Fruit fly (Drosophila melanogaster): ENCODE results near the gene CG44088.

CG44088 gene

dm6 chr3R:4738494-4739191, 36.2 kb downstream of the CG44088 start:
- TF ChIP-seq Pif1A (GFP tag; optimal IDR thresholded peaks at IDR 0.05) (peak; percentile 9), CG10348 (GFP tag; IDR thresholded peaks at IDR 0.05) (no peak), CG34367 (tag; optimal IDR thresholded peaks at IDR 0.05) (no peak), CG8159 (tag; optimal IDR thresholded peaks at IDR 0.05) (peak; percentile 40), CG12605 (GFP tag; IDR thresholded peaks at IDR 0.05) (no peak), Ets98B (GFP tag; IDR thresholded peaks at IDR 0.05) (no peak), CG32121 (GFP tag; IDR thresholded peaks at IDR 0.05) (no peak), CG9948 (tag; optimal IDR thresholded peaks at IDR 0.05) (peak; percentile 14), CG14655 (GFP tag; optimal IDR thresholded peaks at IDR 0.05) (peak; percentile 69), Snoo (tag; optimal IDR thresholded peaks at IDR 0.05) (peak; percentile 5), CG8301 (tag; optimal IDR thresholded peaks at IDR 0.05) (peak; percentile 57), CG17806 (tag; optimal IDR thresholded peaks at IDR 0.05) (peak; percentile 46), fd96Ca (GFP tag; IDR thresholded peaks at IDR 0.05) (no peak), D1 (tag; optimal IDR thresholded peaks at IDR 0.05) (peak; percentile 30), CG15710 (tag; optimal IDR thresholded peaks at IDR 0.05) (peak; percentile 13)

- TF ChIP-seq CG9948 (tag; optimal IDR thresholded peaks at IDR 0.05) (peak; percentile 48), CG4496 (GFP tag; IDR thresholded peaks at IDR 0.05) (peak; percentile 18; the same call in 2 of the 3 replicates), CG12605 (GFP tag; IDR thresholded peaks at IDR 0.05) (no peak), Pif1A (GFP tag; optimal IDR thresholded peaks at IDR 0.05) (peak; percentile 52), CG15710 (tag; optimal IDR thresholded peaks at IDR 0.05) (peak; percentile 61), Snoo (tag; optimal IDR thresholded peaks at IDR 0.05) (peak; percentile 20), CG14655 (GFP tag; optimal IDR thresholded peaks at IDR 0.05) (peak; percentile 79), CG34367 (tag; optimal IDR thresholded peaks at IDR 0.05) (peak; percentile 33), CG13204 (GFP tag; optimal IDR thresholded peaks at IDR 0.05) (no peak), D1 (tag; optimal IDR thresholded peaks at IDR 0.05) (no peak), CG8301 (tag; optimal IDR thresholded peaks at IDR 0.05) (peak; percentile 53), rn (GFP tag; IDR thresholded peaks at IDR 0.05) (no peak), CG10348 (GFP tag; IDR thresholded peaks at IDR 0.05) (no peak), Pif1B (GFP tag; optimal IDR thresholded peaks at IDR 0.05) (peak; percentile 55), gl (tag; optimal IDR thresholded peaks at IDR 0.05) (no peak), EcR (GFP tag; optimal IDR thresholded peaks at IDR 0.05) (peak; percentile 7), Ets98B (GFP tag; IDR thresholded peaks at IDR 0.05) (no peak; the same call in 1 of the 2 replicates), CG8159 (tag; optimal IDR thresholded peaks at IDR 0.05) (peak; percentile 66), CG17806 (tag; optimal IDR thresholded peaks at IDR 0.05) (peak; percentile 28), fd96Ca (GFP tag; IDR thresholded peaks at IDR 0.05) (0 out of 3 replicates have a peak, but pooled peaks have one; percentile 16), CG32121 (GFP tag; IDR thresholded peaks at IDR 0.05) (no peak)
Measured at dm6 chr3R:4731828-4732657, 42.8 kb downstream of the CG44088 start, which contains the start of gene Nep2. Nep2 (minus strand) TSS chr3R:4731878.

dm6 chr3R:4731006-4731405, 43.8 kb downstream of the CG44088 start:
- peak; percentile 34 for TF ChIP-seq CG14655 (GFP tag; optimal IDR thresholded peaks at IDR 0.05)
- no peak for TF ChIP-seq CG13204 (GFP tag; optimal IDR thresholded peaks at IDR 0.05)
- no peak for TF ChIP-seq gl (tag; optimal IDR thresholded peaks at IDR 0.05)
- no peak for TF ChIP-seq CG4496 (GFP tag; IDR thresholded peaks at IDR 0.05)
- peak; percentile 38 for TF ChIP-seq Pif1B (GFP tag; optimal IDR thresholded peaks at IDR 0.05)
- peak; percentile 59 for TF ChIP-seq EcR (GFP tag; optimal IDR thresholded peaks at IDR 0.05)
- no peak for TF ChIP-seq D1 (tag; optimal IDR thresholded peaks at IDR 0.05)
- TF ChIP-seq fd96Ca (GFP tag; IDR thresholded peaks at IDR 0.05), result peak; percentile 26; the same call in 1 of the 3 replicates
- TF ChIP-seq CG32121 (GFP tag; IDR thresholded peaks at IDR 0.05), result no peak
- no peak for TF ChIP-seq CG15710 (tag; optimal IDR thresholded peaks at IDR 0.05)
- TF ChIP-seq Pif1A (GFP tag; optimal IDR thresholded peaks at IDR 0.05), result no peak
- TF ChIP-seq CG8301 (tag; optimal IDR thresholded peaks at IDR 0.05), result peak; percentile 24
- TF ChIP-seq rn (GFP tag; IDR thresholded peaks at IDR 0.05), result no peak
- TF ChIP-seq CG17806 (tag; optimal IDR thresholded peaks at IDR 0.05), result no peak
- TF ChIP-seq CG9948 (tag; optimal IDR thresholded peaks at IDR 0.05), result no peak
- no peak for TF ChIP-seq CG34367 (tag; optimal IDR thresholded peaks at IDR 0.05)
- TF ChIP-seq CG8159 (tag; optimal IDR thresholded peaks at IDR 0.05), result no peak
- TF ChIP-seq Snoo (tag; optimal IDR thresholded peaks at IDR 0.05), result no peak
- no peak for TF ChIP-seq CG12605 (GFP tag; IDR thresholded peaks at IDR 0.05)
- peak; percentile 34; the same call in 1 of the 2 replicates for TF ChIP-seq Ets98B (GFP tag; IDR thresholded peaks at IDR 0.05)
- no peak for TF ChIP-seq CG10348 (GFP tag; IDR thresholded peaks at IDR 0.05)

dm6 chr3R:4728448-4728847, 46.4 kb downstream of the CG44088 start:
- TF ChIP-seq Pif1A (GFP tag; optimal IDR thresholded peaks at IDR 0.05) (no peak), CG15710 (tag; optimal IDR thresholded peaks at IDR 0.05) (no peak), CG32121 (GFP tag; IDR thresholded peaks at IDR 0.05) (no peak), fd96Ca (GFP tag; IDR thresholded peaks at IDR 0.05) (no peak), CG9948 (tag; optimal IDR thresholded peaks at IDR 0.05) (no peak), Ets98B (GFP tag; IDR thresholded peaks at IDR 0.05) (no peak), CG34367 (tag; optimal IDR thresholded peaks at IDR 0.05) (no peak), CG8301 (tag; optimal IDR thresholded peaks at IDR 0.05) (no peak), Pif1B (GFP tag; optimal IDR thresholded peaks at IDR 0.05) (no peak), CG12605 (GFP tag; IDR thresholded peaks at IDR 0.05) (no peak), CG14655 (GFP tag; optimal IDR thresholded peaks at IDR 0.05) (no peak)

dm6 chr3R:4726796-4727195, 48.1 kb downstream of the CG44088 start:
- no peak for TF ChIP-seq D1 (tag; optimal IDR thresholded peaks at IDR 0.05)
- no peak for TF ChIP-seq CG12605 (GFP tag; IDR thresholded peaks at IDR 0.05)
- TF ChIP-seq CG10348 (GFP tag; IDR thresholded peaks at IDR 0.05), result no peak
- TF ChIP-seq CG9948 (tag; optimal IDR thresholded peaks at IDR 0.05), result no peak
- no peak for TF ChIP-seq CG13204 (GFP tag; optimal IDR thresholded peaks at IDR 0.05)
- TF ChIP-seq CG32121 (GFP tag; IDR thresholded peaks at IDR 0.05), result no peak
- TF ChIP-seq CG34367 (tag; optimal IDR thresholded peaks at IDR 0.05), result no peak
- TF ChIP-seq Pif1B (GFP tag; optimal IDR thresholded peaks at IDR 0.05), result no peak
- TF ChIP-seq rn (GFP tag; IDR thresholded peaks at IDR 0.05), result no peak
- TF ChIP-seq gl (tag; optimal IDR thresholded peaks at IDR 0.05), result no peak
- TF ChIP-seq EcR (GFP tag; optimal IDR thresholded peaks at IDR 0.05), result no peak
- no peak for TF ChIP-seq CG8301 (tag; optimal IDR thresholded peaks at IDR 0.05)
- TF ChIP-seq fd96Ca (GFP tag; IDR thresholded peaks at IDR 0.05), result no peak
- TF ChIP-seq CG15710 (tag; optimal IDR thresholded peaks at IDR 0.05), result no peak
- no peak for TF ChIP-seq Snoo (tag; optimal IDR thresholded peaks at IDR 0.05)
- TF ChIP-seq Pif1A (GFP tag; optimal IDR thresholded peaks at IDR 0.05), result no peak
- no peak for TF ChIP-seq CG8159 (tag; optimal IDR thresholded peaks at IDR 0.05)
- TF ChIP-seq CG14655 (GFP tag; optimal IDR thresholded peaks at IDR 0.05), result no peak
- TF ChIP-seq CG17806 (tag; optimal IDR thresholded peaks at IDR 0.05), result no peak
